Worm (Caenorhabditis elegans): ENCODE results near the gene denn-4.

- TF ChIP-seq F13H6.1 (tag; optimal IDR thresholded peaks at IDR 0.05) (no peak), syd-9 (tag; optimal IDR thresholded peaks at IDR 0.05) (no peak), tbx-2 (tag; optimal IDR thresholded peaks at IDR 0.05) (no peak), elt-4 (tag; optimal IDR thresholded peaks at IDR 0.05) (no peak)
These were observed 28.5 kb downstream of the denn-4 start for ce11 chrIV:1952312-1952711.
